Worm (Caenorhabditis elegans) whole organism, mixed stage, embryonic: ENCODE measurements around the gene scc-1.

Source experiments
- lsy-2 ChIP-seq: fragments of 150-350 bp; optimal IDR thresholded peaks from 2 replicates; lab custom pipeline; 2014; ENCODE audit warnings: missing biosample characterization, missing genetic modification characterization
- nhr-76 ChIP-seq: sonication (generic microtip); optimal IDR thresholded peaks from 2 replicates; lab custom pipeline; 2017; ENCODE audit warnings: missing biosample characterization, missing genetic modification characterization
- pha-4 ChIP-seq: fragments of 150-350 bp; optimal IDR thresholded peaks from 2 replicates; lab custom pipeline; 2018; ENCODE audit warnings: missing biosample characterization, missing genetic modification reagents, missing genetic modification characterization
- ztf-11 ChIP-seq: fragments of 150-350 bp; optimal IDR thresholded peaks from 2 replicates; lab custom pipeline; 2014; ENCODE audit warnings: missing biosample characterization, missing genetic modification characterization

- no peak for TF ChIP-seq nhr-76 (tag; lab: Kevin White, UChicago)
- TF ChIP-seq ztf-11 = no peak
- no peak for TF ChIP-seq pha-4 (tag; lab: Kevin White, UChicago)
- no peak for TF ChIP-seq lsy-2 (tag; lab: Kevin White, UChicago)
Measured at ce11 chrII:4727769-4728168, 29.2 kb downstream of the scc-1 start, which contains the start of gene ttr-41.
